Worm (Caenorhabditis elegans) whole organism, young adult: ENCODE data around the gene srg-6.

Experiments used
- B0019.2 ChIP-seq: fragments of 200-800 bp; sonication (Bioruptor generic); conservative IDR thresholded peaks from 2 replicates; pipeline ENCODE4 v1.3.6; 2022; ENCODE audit warnings: missing genetic modification reagents, missing genetic modification characterization, missing compliant biosample characterization
- B0336.3 ChIP-seq: fragments of 200-800 bp; sonication (Bioruptor generic); IDR thresholded peaks from 2 replicates; pipeline ENCODE4 v1.3.6; 2022; ENCODE audit warnings: missing genetic modification characterization, missing compliant biosample characterization
- F49E8.2 ChIP-seq: sonication (generic microtip); optimal IDR thresholded peaks from 3 replicates; lab custom pipeline; 2017; ENCODE audit warnings: missing genetic modification characterization, mild to moderate bottlenecking, missing compliant biosample characterization, antibody characterized with exemption, moderate library complexity; ENCODE audit not compliant: insufficient read depth
- F57C9.4 ChIP-seq: sonication (generic microtip); optimal IDR thresholded peaks from 2 replicates; lab custom pipeline; 2017; ENCODE audit warnings: mild to moderate bottlenecking, missing genetic modification characterization, missing compliant biosample characterization
- K11D2.4 ChIP-seq: fragments of 200-800 bp; sonication (Bioruptor generic); IDR thresholded peaks from 2 replicates; pipeline ENCODE4 v1.3.6; 2022; ENCODE audit warnings: missing genetic modification reagents, missing genetic modification characterization, missing compliant biosample characterization
- Y53F4B.3 ChIP-seq: fragments of 200-800 bp; sonication (Bioruptor generic); IDR thresholded peaks from 2 replicates; pipeline ENCODE4 v1.3.6; 2022; ENCODE audit warnings: missing genetic modification reagents, missing genetic modification characterization, missing compliant biosample characterization
- Y53G8AR.9 ChIP-seq: fragments of 200-800 bp; sonication (Bioruptor generic); conservative IDR thresholded peaks from 2 replicates; pipeline ENCODE4 v1.3.6; 2022; ENCODE audit warnings: missing genetic modification reagents, missing genetic modification characterization, missing compliant biosample characterization
- Y56A3A.18 ChIP-seq: fragments of 200-800 bp; sonication (Bioruptor generic); IDR thresholded peaks from 2 replicates; pipeline ENCODE4 v1.3.6; 2022; ENCODE audit warnings: missing genetic modification reagents, missing genetic modification characterization, missing compliant biosample characterization
- ZK185.1 ChIP-seq: sonication (generic microtip); optimal IDR thresholded peaks from 2 replicates; lab custom pipeline; 2016; ENCODE audit warnings: mild to moderate bottlenecking, missing genetic modification characterization, missing compliant biosample characterization; ENCODE audit not compliant: poor library complexity, severe bottlenecking
- akir-1 ChIP-seq: fragments of 200-800 bp; sonication (Bioruptor generic); optimal IDR thresholded peaks from 2 replicates; lab custom pipeline; 2018; ENCODE audit warnings: mild to moderate bottlenecking, missing genetic modification characterization, moderate library complexity, missing compliant biosample characterization
- bed-1 ChIP-seq: fragments of 200-800 bp; sonication (Bioruptor generic); IDR thresholded peaks from 2 replicates; pipeline ENCODE4 v1.3.6; 2022; ENCODE audit warnings: missing genetic modification reagents, missing genetic modification characterization, missing compliant biosample characterization
- bed-2 ChIP-seq: fragments of 200-800 bp; sonication (Bioruptor generic); IDR thresholded peaks from 2 replicates; pipeline ENCODE4 v1.3.6; 2022; ENCODE audit warnings: missing genetic modification reagents, missing genetic modification characterization, missing compliant biosample characterization
- cebp-1 ChIP-seq, 2 experiments: fragments of 200-800 bp in 1 of 2; sonication (Bioruptor generic) in 1 of 2; sonication (generic microtip) in 1 of 2; IDR thresholded peaks in 1 of 2; optimal IDR thresholded peaks in 1 of 2; 2 replicates each; pipeline versions ENCODE4 v1.3.6 to Lab custom; 2017 to 2022; ENCODE audit warnings: missing compliant biosample characterization in 2 of 2, missing genetic modification characterization in 2 of 2, mild to moderate bottlenecking in 1 of 2, missing genetic modification reagents in 1 of 2, moderate library complexity in 1 of 2
- ceh-27 ChIP-seq: fragments of 200-800 bp; sonication (Bioruptor generic); optimal IDR thresholded peaks from 2 replicates; lab custom pipeline; 2018; ENCODE audit warnings: mild to moderate bottlenecking, missing genetic modification characterization, moderate library complexity, missing compliant biosample characterization
- ceh-40 ChIP-seq: fragments of 200-800 bp; sonication (Bioruptor generic); IDR thresholded peaks from 2 replicates; pipeline ENCODE4 v1.3.6; 2022; ENCODE audit warnings: missing genetic modification characterization, missing compliant biosample characterization
- ceh-79 ChIP-seq: sonication (generic microtip); optimal IDR thresholded peaks from 2 replicates; lab custom pipeline; 2017; ENCODE audit warnings: mild to moderate bottlenecking, missing genetic modification characterization, missing compliant biosample characterization
- chd-7 ChIP-seq: sonication (generic microtip); optimal IDR thresholded peaks from 2 replicates; lab custom pipeline; 2016; ENCODE audit warnings: mild to moderate bottlenecking, missing genetic modification characterization, moderate library complexity, missing compliant biosample characterization
- dox-1 ChIP-seq: fragments of 200-800 bp; sonication (Bioruptor generic); IDR thresholded peaks from 2 replicates; pipeline ENCODE4 v1.3.6; 2022; ENCODE audit warnings: missing genetic modification reagents, missing genetic modification characterization, missing compliant biosample characterization
- efl-1 ChIP-seq: fragments of 150-350 bp; optimal IDR thresholded peaks from 2 replicates; lab custom pipeline; 2014; ENCODE audit warnings: missing biosample characterization, missing genetic modification reagents, missing genetic modification characterization
- egl-18 ChIP-seq: fragments of 200-800 bp; sonication (Bioruptor generic); IDR thresholded peaks from 2 replicates; pipeline ENCODE4 v1.3.6; 2022; ENCODE audit warnings: missing genetic modification reagents, missing genetic modification characterization, missing compliant biosample characterization
- egrh-3 ChIP-seq: fragments of 200-800 bp; sonication (Bioruptor generic); IDR thresholded peaks from 2 replicates; pipeline ENCODE4 v1.3.6; 2022; ENCODE audit warnings: missing genetic modification reagents, missing genetic modification characterization, missing compliant biosample characterization
- hrde-1 ChIP-seq: sonication (generic microtip); optimal IDR thresholded peaks from 2 replicates; lab custom pipeline; 2016; ENCODE audit warnings: missing genetic modification characterization, mild to moderate bottlenecking, missing compliant biosample characterization, moderate library complexity, missing genotype, missing genetic modification reagents, borderline replicate concordance
- lir-1 ChIP-seq: fragments of 200-800 bp; sonication (Bioruptor generic); conservative IDR thresholded peaks from 2 replicates; pipeline ENCODE4 v1.3.6; 2022; ENCODE audit warnings: missing genetic modification reagents, missing genetic modification characterization, missing compliant biosample characterization
- madf-10 ChIP-seq: sonication (generic microtip); optimal IDR thresholded peaks from 2 replicates; lab custom pipeline; 2016; ENCODE audit warnings: mild to moderate bottlenecking, missing genetic modification characterization, missing compliant biosample characterization
- nfyb-1 ChIP-seq: fragments of 200-800 bp; sonication (Bioruptor generic); IDR thresholded peaks from 2 replicates; pipeline ENCODE4 v1.3.6; 2022; ENCODE audit warnings: missing genetic modification reagents, missing genetic modification characterization, missing compliant biosample characterization
- nhr-80 ChIP-seq: sonication (generic microtip); optimal IDR thresholded peaks from 2 replicates; lab custom pipeline; 2016; ENCODE audit warnings: missing genetic modification characterization, missing compliant biosample characterization
- nhr-90 ChIP-seq: sonication (generic microtip); optimal IDR thresholded peaks from 2 replicates; lab custom pipeline; 2016; ENCODE audit warnings: missing genotype, mild to moderate bottlenecking, missing genetic modification characterization, missing compliant biosample characterization
- pha-4 ChIP-seq: fragments of 150-350 bp; sonication (generic microtip); optimal IDR thresholded peaks from 2 replicates; lab custom pipeline; 2014; ENCODE audit warnings: missing biosample characterization, missing genetic modification reagents, missing genetic modification characterization
- rcor-1 ChIP-seq: fragments of 200-800 bp; sonication (Bioruptor generic); IDR thresholded peaks from 2 replicates; pipeline ENCODE4 v1.3.6; 2022; ENCODE audit warnings: missing genetic modification reagents, missing genetic modification characterization, missing compliant biosample characterization
- repo-1 ChIP-seq: sonication (generic microtip); optimal IDR thresholded peaks from 2 replicates; lab custom pipeline; 2017; ENCODE audit warnings: mild to moderate bottlenecking, missing genetic modification characterization, missing compliant biosample characterization
- sdz-38 ChIP-seq: sonication (generic microtip); optimal IDR thresholded peaks from 2 replicates; lab custom pipeline; 2016; ENCODE audit warnings: missing genotype, missing genetic modification characterization, missing compliant biosample characterization
- snpc-3.4 ChIP-seq: sonication (generic microtip); optimal IDR thresholded peaks from 2 replicates; lab custom pipeline; 2017; ENCODE audit warnings: missing genetic modification characterization, mild to moderate bottlenecking, missing compliant biosample characterization, antibody characterized with exemption, moderate library complexity, missing genotype, missing genetic modification reagents
- snpc-4 ChIP-seq, 5 experiments: fragments of 150-350 bp in 1 of 5; sonication (generic microtip) in 4 of 5; optimal IDR thresholded peaks; 2 replicates each; lab custom pipeline; 2014 to 2018; ENCODE audit warnings: missing genetic modification characterization in 5 of 5, missing biosample characterization in 3 of 5, antibody characterized with exemption in 2 of 5, mild to moderate bottlenecking in 2 of 5, missing compliant biosample characterization in 2 of 5, missing genotype in 2 of 5, moderate library complexity in 2 of 5, missing genetic modification reagents in 1 of 5
- somi-1 ChIP-seq: fragments of 200-800 bp; sonication (Bioruptor generic); optimal IDR thresholded peaks from 2 replicates; lab custom pipeline; 2018; ENCODE audit warnings: mild to moderate bottlenecking, missing genetic modification characterization, missing compliant biosample characterization
- tlf-1 ChIP-seq: fragments of 200-800 bp; sonication (Bioruptor generic); optimal IDR thresholded peaks from 2 replicates; lab custom pipeline; 2018; ENCODE audit warnings: mild to moderate bottlenecking, missing genetic modification characterization, missing compliant biosample characterization
- ztf-22 ChIP-seq: fragments of 200-800 bp; sonication (Bioruptor generic); optimal IDR thresholded peaks from 2 replicates; lab custom pipeline; 2018; ENCODE audit warnings: mild to moderate bottlenecking, missing genetic modification characterization, moderate library complexity, missing compliant biosample characterization
- ztf-26 ChIP-seq: sonication (generic microtip); optimal IDR thresholded peaks from 2 replicates; lab custom pipeline; 2017; ENCODE audit warnings: missing genetic modification characterization, missing compliant biosample characterization

The srg-6 gene

ce11 chrIII:6280070-6280596 lies 14.3 kb upstream of the srg-6 start, which contains the start of gene hmg-1.2 (continued):
- no peak for TF ChIP-seq Y56A3A.18 (GFP tag; lab: Robert Waterston, UW)
- no peak for TF ChIP-seq F57C9.4 (tag; lab: Kevin White, UChicago)
- TF ChIP-seq rcor-1 (GFP tag; lab: Robert Waterston, UW) = peak; percentile 47; the same call in 1 of the 2 replicates
- TF ChIP-seq repo-1 = peak; percentile 73
- TF ChIP-seq dox-1 (GFP tag; lab: Robert Waterston, UW) = peak; percentile 73
- TF ChIP-seq egl-18 (GFP tag; lab: Robert Waterston, UW) = 0 out of 2 replicates have a peak, but pooled peaks have one; percentile 35
- no peak for TF ChIP-seq akir-1 (GFP tag; lab: Kevin White, UChicago)
- peak; percentile 23 for TF ChIP-seq snpc-3.4
- TF ChIP-seq K11D2.4 (GFP tag; lab: Robert Waterston, UW) = 0 out of 2 replicates have a peak, but pooled peaks have one; percentile 9
- TF ChIP-seq madf-10 (tag; lab: Kevin White, UChicago) = peak; percentile 65
- no peak for TF ChIP-seq ceh-40 (GFP tag; lab: Robert Waterston, UW)
- TF ChIP-seq ztf-22 = peak; percentile 12
- TF ChIP-seq pha-4 (tag; lab: Kevin White, UChicago) = peak; percentile 25
- TF ChIP-seq ZK185.1 = peak; percentile 76
- TF ChIP-seq Y53F4B.3 (GFP tag; lab: Robert Waterston, UW) = no peak
- TF ChIP-seq nhr-90 = peak; percentile 49
- no peak for TF ChIP-seq hrde-1
- TF ChIP-seq ceh-79 (tag; lab: Kevin White, UChicago) = peak; percentile 32
- peak; percentile 74 for TF ChIP-seq chd-7 (tag; lab: Kevin White, UChicago)
- TF ChIP-seq ztf-26 (tag; lab: Kevin White, UChicago) = peak; percentile 69
- peak; percentile 74 for TF ChIP-seq cebp-1 (GFP tag; IDR thresholded peaks at IDR 0.05; lab: Robert Waterston, UW)
- TF ChIP-seq cebp-1 (tag; optimal IDR thresholded peaks at IDR 0.05; lab: Kevin White, UChicago) = peak; percentile 94
- TF ChIP-seq tlf-1 (GFP tag; lab: Kevin White, UChicago) = peak; percentile 55
- no peak for TF ChIP-seq B0019.2 (GFP tag; lab: Robert Waterston, UW)
- no peak for TF ChIP-seq sdz-38 (tag; lab: Kevin White, UChicago)
- no peak for TF ChIP-seq Y53G8AR.9
- TF ChIP-seq efl-1 = no peak
- peak; percentile 76 for TF ChIP-seq ceh-27 (GFP tag; lab: Kevin White, UChicago)
- peak; percentile 47 for TF ChIP-seq somi-1 (GFP tag; lab: Kevin White, UChicago)
- TF ChIP-seq nfyb-1 (GFP tag; lab: Robert Waterston, UW) = peak; percentile 86
- TF ChIP-seq snpc-4 (GFP tag; optimal IDR thresholded peaks at IDR 0.05; lab: Kevin White, UChicago) = peak; percentile 11
- TF ChIP-seq snpc-4 (tag; optimal IDR thresholded peaks at IDR 0.05; lab: Kevin White, UChicago) = peak in 3 of 4 experiments; percentile 60 to 75 (median 73)
- TF ChIP-seq bed-2 (GFP tag; lab: Robert Waterston, UW) = no peak
- peak; percentile 74 for TF ChIP-seq nhr-80 (tag; lab: Kevin White, UChicago)
- no peak for TF ChIP-seq lir-1 (GFP tag; lab: Robert Waterston, UW)
- TF ChIP-seq F49E8.2 (tag; lab: Kevin White, UChicago) = no peak
- TF ChIP-seq B0336.3 (GFP tag; lab: Robert Waterston, UW) = peak; percentile 85
- TF ChIP-seq egrh-3 (GFP tag; lab: Robert Waterston, UW) = 0 out of 2 replicates have a peak, but pooled peaks have one; percentile 32
- no peak for TF ChIP-seq bed-1 (GFP tag; lab: Robert Waterston, UW)
